Fruit fly (Drosophila melanogaster): Measurements from ENCODE around the gene CG14662.

The CG14662 gene

dm6 chr3R:4970415-4971140 is 13.5 kb downstream of the CG14662 start (continued):
- TF ChIP-seq CG18764 (GFP tag; optimal IDR thresholded peaks at IDR 0.05), result peak; percentile 13
- peak; percentile 31 for TF ChIP-seq CG10147 (GFP tag; optimal IDR thresholded peaks at IDR 0.05)
- no peak for TF ChIP-seq CG1529 (GFP tag; optimal IDR thresholded peaks at IDR 0.05)
- TF ChIP-seq CG2875 (GFP tag; optimal IDR thresholded peaks at IDR 0.05), result peak; percentile 4
- TF ChIP-seq Nf-YC (tag; optimal IDR thresholded peaks at IDR 0.05), result peak; percentile 11
- peak; percentile 34; the same call in 1 of the 2 replicates for TF ChIP-seq HLH3B (GFP tag; IDR thresholded peaks at IDR 0.05)
- peak; percentile 59; the same call in 1 of the 3 replicates for TF ChIP-seq Optix (GFP tag; IDR thresholded peaks at IDR 0.05)
- no peak for TF ChIP-seq CG14667 (GFP tag; IDR thresholded peaks at IDR 0.05)
- peak; percentile 49; the same call in 2 of the 3 replicates for TF ChIP-seq croc (GFP tag; conservative IDR thresholded peaks at IDR 0.05)
- TF ChIP-seq CG10321 (GFP tag; IDR thresholded peaks at IDR 0.05), result no peak
- peak; percentile 67 for TF ChIP-seq Myb (GFP tag; optimal IDR thresholded peaks at IDR 0.05)
- no peak for TF ChIP-seq zen2 (GFP tag; IDR thresholded peaks at IDR 0.05; ENCODE audit: partially characterized antibody)
- peak; percentile 34 for TF ChIP-seq CG9609 (GFP tag; optimal IDR thresholded peaks at IDR 0.05)
- no peak for TF ChIP-seq MESR4 (GFP tag; optimal IDR thresholded peaks at IDR 0.05)
- TF ChIP-seq gem (tag; optimal IDR thresholded peaks at IDR 0.05), result peak; percentile 58
- TF ChIP-seq Atf6 (GFP tag; IDR thresholded peaks at IDR 0.05), result no peak
- TF ChIP-seq CG17912 (GFP tag; optimal IDR thresholded peaks at IDR 0.05), result peak; percentile 80
- peak; percentile 56 for TF ChIP-seq CG4730 (GFP tag; IDR thresholded peaks at IDR 0.05)
- TF ChIP-seq klu (GFP tag; IDR thresholded peaks at IDR 0.05), result no peak
- peak; percentile 62 to 73 for TF ChIP-seq dpn (GFP tag; optimal IDR thresholded peaks at IDR 0.05)
- TF ChIP-seq HLH4C (GFP tag; IDR thresholded peaks at IDR 0.05; ENCODE audit: partially characterized antibody), result peak; percentile 59; the same call in 2 of the 3 replicates
- peak; percentile 1 for TF ChIP-seq gro (GFP tag; optimal IDR thresholded peaks at IDR 0.05)
- peak; percentile 35 for TF ChIP-seq Dek (tag; optimal IDR thresholded peaks at IDR 0.05)
- TF ChIP-seq Deaf1 (tag; optimal IDR thresholded peaks at IDR 0.05), result no peak
- TF ChIP-seq CG7556 (GFP tag; optimal IDR thresholded peaks at IDR 0.05), result no peak
- peak; percentile 54 for TF ChIP-seq Ets97D (GFP tag; optimal IDR thresholded peaks at IDR 0.05)
- TF ChIP-seq mam (GFP tag; optimal IDR thresholded peaks at IDR 0.05), result peak; percentile 63
- no peak for TF ChIP-seq Tbp (GFP tag; optimal IDR thresholded peaks at IDR 0.05)
- no peak for TF ChIP-seq HHEX (GFP tag; optimal IDR thresholded peaks at IDR 0.05)
- TF ChIP-seq MTF-1 (GFP tag; optimal IDR thresholded peaks at IDR 0.05; ENCODE audit: borderline replicate concordance), result peak; percentile 2
- TF ChIP-seq CG6254 (GFP tag; optimal IDR thresholded peaks at IDR 0.05), result no peak
- no peak for TF ChIP-seq Dll (GFP tag; IDR thresholded peaks at IDR 0.05; ENCODE audit: partially characterized antibody)
- TF ChIP-seq grn (GFP tag; optimal IDR thresholded peaks at IDR 0.05), result no peak
- TF ChIP-seq CG16813 (GFP tag; IDR thresholded peaks at IDR 0.05; ENCODE audit: partially characterized antibody), result peak; percentile 67
- no peak for TF ChIP-seq CG8924 (tag; optimal IDR thresholded peaks at IDR 0.05)
- TF ChIP-seq Doc2 (GFP tag; IDR thresholded peaks at IDR 0.05), result no peak
- peak; percentile 81 for TF ChIP-seq Chrac-16 (GFP tag; optimal IDR thresholded peaks at IDR 0.05)
- TF ChIP-seq disco-r (GFP tag; optimal IDR thresholded peaks at IDR 0.05), result peak; percentile 28
- TF ChIP-seq dysf (GFP tag; IDR thresholded peaks at IDR 0.05), result peak; percentile 61; the same call in 2 of the 3 replicates
- peak; percentile 86 for TF ChIP-seq CG13894 (tag; optimal IDR thresholded peaks at IDR 0.05)
- TF ChIP-seq stc (GFP tag; IDR thresholded peaks at IDR 0.05), result peak; percentile 43; the same call in 1 of the 2 replicates
- TF ChIP-seq CG12155 (GFP tag; optimal IDR thresholded peaks at IDR 0.05), result peak; percentile 61
- no peak for TF ChIP-seq trh (GFP tag; optimal IDR thresholded peaks at IDR 0.05)
- peak; percentile 85 for TF ChIP-seq slbo (GFP tag; IDR thresholded peaks at IDR 0.05)
- peak; percentile 34; the same call in 1 of the 2 replicates for TF ChIP-seq Taf1 (GFP tag; IDR thresholded peaks at IDR 0.05)
- no peak for TF ChIP-seq gsb (GFP tag; IDR thresholded peaks at IDR 0.05)
- TF ChIP-seq CG10274 (GFP tag; optimal IDR thresholded peaks at IDR 0.05), result no peak
- TF ChIP-seq CG31224 (GFP tag; IDR thresholded peaks at IDR 0.05), result no peak
- TF ChIP-seq crp (GFP tag; optimal IDR thresholded peaks at IDR 0.05), result no peak
